Fruit fly (Drosophila melanogaster) whole organism, embryonic: ENCODE results near the gene put.

Experiments used
- Abd-B ChIP-seq: fragments of 200-800 bp; sonication (Bioruptor generic); optimal IDR thresholded peaks from 2 replicates; lab custom pipeline; 2018; ENCODE audit warnings: missing biosample characterization, mild to moderate bottlenecking, missing genetic modification characterization, moderate library complexity
- Asciz ChIP-seq: fragments of 200-800 bp; sonication (Bioruptor generic); optimal IDR thresholded peaks from 2 replicates; lab custom pipeline; 2017; ENCODE audit warnings: missing biosample characterization, mild to moderate bottlenecking, missing genetic modification characterization, missing genetic modification reagents
- BEAF-32 ChIP-seq: fragments of 200-800 bp; sonication (Bioruptor generic); optimal IDR thresholded peaks from 3 replicates; lab custom pipeline; 2017; ENCODE audit warnings: missing biosample characterization, missing genetic modification characterization, mild to moderate bottlenecking, moderate library complexity, missing genetic modification reagents
- BtbVII ChIP-seq: fragments of 200-800 bp; sonication (Bioruptor generic); optimal IDR thresholded peaks from 3 replicates; lab custom pipeline; 2017; ENCODE audit warnings: missing biosample characterization, mild to moderate bottlenecking, missing genetic modification characterization
- CG10431 ChIP-seq: fragments of 200-800 bp; sonication (Bioruptor generic); optimal IDR thresholded peaks from 3 replicates; lab custom pipeline; 2018; ENCODE audit warnings: missing biosample characterization, mild to moderate bottlenecking, missing genetic modification characterization
- CG10462 ChIP-seq: fragments of 200-800 bp; sonication (Bioruptor generic); optimal IDR thresholded peaks from 2 replicates; lab custom pipeline; 2016; ENCODE audit warnings: missing biosample characterization, missing genetic modification characterization
- CG11247 ChIP-seq: fragments of 200-800 bp; sonication (Bioruptor generic); IDR thresholded peaks from 2 replicates; pipeline ENCODE4 v1.3.6; 2022; ENCODE audit warnings: missing biosample characterization, missing genetic modification characterization
- CG11696 ChIP-seq: fragments of 200-800 bp; sonication (Bioruptor generic); IDR thresholded peaks from 2 replicates; pipeline ENCODE4 v1.3.6; 2022; ENCODE audit warnings: missing biosample characterization, missing genetic modification characterization
- CG12219 ChIP-seq: fragments of 200-800 bp; sonication (Bioruptor generic); optimal IDR thresholded peaks from 3 replicates; lab custom pipeline; 2018; ENCODE audit warnings: missing biosample characterization, mild to moderate bottlenecking, missing genetic modification characterization
- CG14014 ChIP-seq: fragments of 200-800 bp; sonication (Bioruptor generic); IDR thresholded peaks from 2 replicates; pipeline ENCODE4 v1.3.6; 2022; ENCODE audit warnings: missing biosample characterization, missing genetic modification characterization
- CG14050 ChIP-seq: fragments of 200-800 bp; sonication (Bioruptor generic); IDR thresholded peaks from 3 replicates; pipeline ENCODE4 v1.3.6; 2022; ENCODE audit warnings: missing biosample characterization, missing genetic modification characterization
- CG14860 ChIP-seq: fragments of 200-800 bp; sonication (Bioruptor generic); IDR thresholded peaks from 3 replicates; pipeline ENCODE4 v1.3.6; 2022; ENCODE audit warnings: missing biosample characterization, missing genetic modification characterization; ENCODE audit not compliant: partially characterized antibody
- CG15514 ChIP-seq: fragments of 200-800 bp; sonication (Bioruptor generic); optimal IDR thresholded peaks from 3 replicates; lab custom pipeline; 2017; ENCODE audit warnings: missing biosample characterization, missing genetic modification characterization, mild to moderate bottlenecking, moderate library complexity, missing genetic modification reagents
- CG1603 ChIP-seq: fragments of 200-800 bp; sonication (Bioruptor generic); optimal IDR thresholded peaks from 2 replicates; lab custom pipeline; 2019; ENCODE audit warnings: missing biosample characterization, mild to moderate bottlenecking, missing genetic modification characterization, moderate library complexity
- CG17328 ChIP-seq: fragments of 200-800 bp; sonication (Bioruptor generic); IDR thresholded peaks from 2 replicates; pipeline ENCODE4 v1.3.6; 2022; ENCODE audit warnings: missing biosample characterization, missing genetic modification characterization
- CG17829 ChIP-seq: fragments of 200-800 bp; optimal IDR thresholded peaks from 2 replicates; lab custom pipeline; 2019; ENCODE audit warnings: missing biosample characterization, mild to moderate bottlenecking, missing genetic modification characterization, moderate library complexity
- CG30403 ChIP-seq: fragments of 200-800 bp; sonication (Bioruptor generic); optimal IDR thresholded peaks from 3 replicates; lab custom pipeline; 2016; ENCODE audit warnings: missing biosample characterization, missing genetic modification characterization
- CG3407 ChIP-seq: fragments of 200-800 bp; sonication (Bioruptor generic); optimal IDR thresholded peaks from 2 replicates; lab custom pipeline; 2018; ENCODE audit warnings: missing biosample characterization, mild to moderate bottlenecking, missing genetic modification characterization
- CG4282 ChIP-seq: fragments of 200-800 bp; sonication (Bioruptor generic); optimal IDR thresholded peaks from 2 replicates; lab custom pipeline; 2016; ENCODE audit warnings: missing biosample characterization, missing genetic modification characterization
- CG4424 ChIP-seq: fragments of 200-800 bp; sonication (Bioruptor generic); optimal IDR thresholded peaks from 3 replicates; lab custom pipeline; 2016; ENCODE audit warnings: missing biosample characterization, missing genetic modification characterization
- CG4730 ChIP-seq: fragments of 200-800 bp; sonication (Bioruptor generic); IDR thresholded peaks from 2 replicates; pipeline ENCODE4 v1.3.6; 2022; ENCODE audit warnings: missing biosample characterization, missing genetic modification characterization
- CG9215 ChIP-seq: fragments of 200-800 bp; sonication (Bioruptor generic); IDR thresholded peaks from 2 replicates; pipeline ENCODE4 v1.3.6; 2022; ENCODE audit warnings: missing biosample characterization, missing genetic modification characterization
- Dbx ChIP-seq: fragments of 200-800 bp; sonication (Bioruptor generic); IDR thresholded peaks from 3 replicates; pipeline ENCODE4 v1.3.6; 2022; ENCODE audit warnings: missing biosample characterization, missing genetic modification characterization
- Deaf1 ChIP-seq: fragments of 200-800 bp; optimal IDR thresholded peaks from 3 replicates; lab custom pipeline; 2019; ENCODE audit warnings: missing biosample characterization, mild to moderate bottlenecking, missing genetic modification characterization, moderate library complexity
- Oli ChIP-seq: fragments of 200-800 bp; sonication (Bioruptor generic); optimal IDR thresholded peaks from 2 replicates; lab custom pipeline; 2018; ENCODE audit warnings: missing biosample characterization, mild to moderate bottlenecking, missing genetic modification characterization, moderate library complexity
- Pdp1 ChIP-seq, 2 experiments: fragments of 200-800 bp; sonication (Bioruptor generic); optimal IDR thresholded peaks; 3 replicates each; lab custom pipeline; 2016; ENCODE audit warnings: missing biosample characterization in 2 of 2, missing genetic modification characterization in 2 of 2, mild to moderate bottlenecking in 1 of 2, moderate library complexity in 1 of 2
- Sry-β ChIP-seq: fragments of 200-800 bp; sonication (Bioruptor generic); optimal IDR thresholded peaks from 2 replicates; lab custom pipeline; 2018; ENCODE audit warnings: missing biosample characterization, mild to moderate bottlenecking, missing genetic modification characterization, moderate library complexity
- Sry-δ ChIP-seq: fragments of 200-800 bp; sonication (Bioruptor generic); optimal IDR thresholded peaks from 2 replicates; lab custom pipeline; 2016; ENCODE audit warnings: missing biosample characterization, missing genetic modification characterization
- Xbp1 ChIP-seq: fragments of 200-800 bp; sonication (Bioruptor generic); optimal IDR thresholded peaks from 3 replicates; lab custom pipeline; 2016; ENCODE audit warnings: missing biosample characterization, mild to moderate bottlenecking, missing genetic modification characterization
- YL-1 ChIP-seq: fragments of 200-800 bp; sonication (Bioruptor generic); optimal IDR thresholded peaks from 3 replicates; lab custom pipeline; 2017; ENCODE audit warnings: missing biosample characterization, mild to moderate bottlenecking, missing genetic modification characterization
- ab ChIP-seq: fragments of 200-800 bp; sonication (Bioruptor generic); optimal IDR thresholded peaks from 2 replicates; lab custom pipeline; 2016; ENCODE audit warnings: missing biosample characterization, missing genetic modification characterization
- al ChIP-seq: fragments of 200-800 bp; sonication (Bioruptor generic); IDR thresholded peaks from 2 replicates; pipeline ENCODE4 v1.3.6; 2022; ENCODE audit warnings: missing biosample characterization, missing genetic modification characterization
- amos ChIP-seq: fragments of 200-800 bp; sonication (Bioruptor generic); IDR thresholded peaks from 2 replicates; pipeline ENCODE4 v1.3.6; 2022; ENCODE audit warnings: missing biosample characterization, missing genetic modification characterization; ENCODE audit not compliant: partially characterized antibody
- ara ChIP-seq: fragments of 200-800 bp; sonication (Bioruptor generic); IDR thresholded peaks from 2 replicates; pipeline ENCODE4 v1.3.6; 2022; ENCODE audit warnings: missing biosample characterization, missing genetic modification characterization
- br ChIP-seq: fragments of >200 bp; optimal IDR thresholded peaks from 2 replicates; lab custom pipeline; 2017
- crc ChIP-seq: fragments of 200-800 bp; sonication (Bioruptor generic); optimal IDR thresholded peaks from 2 replicates; lab custom pipeline; 2016; ENCODE audit warnings: missing biosample characterization, missing genetic modification characterization
- dan ChIP-seq: fragments of 200-800 bp; sonication (Bioruptor generic); IDR thresholded peaks from 2 replicates; pipeline ENCODE4 v1.3.6; 2022; ENCODE audit warnings: missing biosample characterization, missing genetic modification characterization
- gcm ChIP-seq: fragments of 200-800 bp; sonication (Bioruptor generic); optimal IDR thresholded peaks from 2 replicates; lab custom pipeline; 2019; ENCODE audit warnings: missing biosample characterization, mild to moderate bottlenecking, missing genetic modification characterization, moderate library complexity
- hb ChIP-seq: fragments of 200-800 bp; sonication (Bioruptor generic); IDR thresholded peaks from 3 replicates; pipeline ENCODE4 v1.3.6; 2022; ENCODE audit warnings: missing biosample characterization, missing genetic modification characterization; ENCODE audit not compliant: partially characterized antibody
- hkb ChIP-seq, 2 experiments: fragments of 200-800 bp in 1 of 2; fragments of >200 bp in 1 of 2; sonication (Bioruptor generic) in 1 of 2; IDR thresholded peaks in 1 of 2; optimal IDR thresholded peaks in 1 of 2; 2 replicates each; pipeline versions ENCODE4 v1.3.6 to Lab custom; 2017 to 2022; ENCODE audit warnings: missing biosample characterization in 1 of 2, missing genetic modification characterization in 1 of 2
- lilli ChIP-seq: fragments of 200-800 bp; sonication (Bioruptor generic); optimal IDR thresholded peaks from 3 replicates; lab custom pipeline; 2016; ENCODE audit warnings: missing biosample characterization, missing genetic modification characterization
- nau ChIP-seq: fragments of 200-800 bp; sonication (Bioruptor generic); optimal IDR thresholded peaks from 3 replicates; lab custom pipeline; 2017; ENCODE audit warnings: missing biosample characterization, mild to moderate bottlenecking, missing genetic modification characterization, missing genetic modification reagents
- ranshi ChIP-seq: fragments of 200-800 bp; sonication (Bioruptor generic); IDR thresholded peaks from 2 replicates; pipeline ENCODE4 v1.3.6; 2022; ENCODE audit warnings: missing biosample characterization, missing genetic modification characterization
- row ChIP-seq: fragments of 200-800 bp; sonication (Bioruptor generic); IDR thresholded peaks from 3 replicates; pipeline ENCODE4 v1.3.6; 2022; ENCODE audit warnings: missing biosample characterization, missing genetic modification characterization
- sd ChIP-seq: fragments of 200-800 bp; sonication (Bioruptor generic); optimal IDR thresholded peaks from 3 replicates; lab custom pipeline; 2018; ENCODE audit warnings: missing biosample characterization, mild to moderate bottlenecking, missing genetic modification characterization, moderate library complexity
- slbo ChIP-seq: fragments of 200-800 bp; sonication (Bioruptor generic); IDR thresholded peaks from 2 replicates; pipeline ENCODE4 v1.3.6; 2022; ENCODE audit warnings: missing biosample characterization, missing genetic modification characterization
- vfl ChIP-seq: fragments of 200-800 bp; sonication (Bioruptor generic); optimal IDR thresholded peaks from 2 replicates; lab custom pipeline; 2016; ENCODE audit warnings: missing biosample characterization, missing genetic modification characterization
- wor ChIP-seq: fragments of 200-800 bp; sonication (Bioruptor generic); IDR thresholded peaks from 2 replicates; pipeline ENCODE4 v1.3.6; 2022; ENCODE audit warnings: missing biosample characterization, missing genetic modification characterization
- z ChIP-seq: fragments of 200-800 bp; sonication (Bioruptor generic); IDR thresholded peaks from 3 replicates; pipeline ENCODE4 v1.3.6; 2022; ENCODE audit warnings: missing biosample characterization, missing genetic modification characterization

put gene

dm6 chr3R:14625215-14626156, at the start of gene put, which contains the start of gene His4r (continued):
- TF ChIP-seq hb (GFP tag; lab: Robert Waterston, UW) = no peak
- no peak for TF ChIP-seq BtbVII (GFP tag; lab: Kevin White, UChicago)
- no peak for TF ChIP-seq CG4282
- TF ChIP-seq sd (tag; lab: Kevin White, UChicago) = no peak
- no peak for TF ChIP-seq z (GFP tag; lab: Robert Waterston, UW)
- TF ChIP-seq ranshi (GFP tag; lab: Robert Waterston, UW) = no peak
- TF ChIP-seq gcm = no peak
- TF ChIP-seq crc (GFP tag; lab: Kevin White, UChicago) = no peak
- TF ChIP-seq row (GFP tag; lab: Robert Waterston, UW) = peak; percentile 21; the same call in 2 of the 3 replicates
- TF ChIP-seq Asciz = no peak
- no peak for TF ChIP-seq CG17328 (GFP tag; lab: Robert Waterston, UW)
- no peak for TF ChIP-seq CG11247
- peak; percentile 71 for TF ChIP-seq CG10431 (GFP tag; lab: Kevin White, UChicago)
- TF ChIP-seq ab (GFP tag; lab: Kevin White, UChicago) = no peak
- no peak for TF ChIP-seq al (GFP tag; lab: Robert Waterston, UW)
- no peak for TF ChIP-seq Sry-β (GFP tag; lab: Kevin White, UChicago)
- no peak for TF ChIP-seq Abd-B (GFP tag; lab: Kevin White, UChicago)
- TF ChIP-seq Dbx = 0 out of 3 replicates have a peak, but pooled peaks have one; percentile 6
- peak in 1 of 2 experiments; percentile 26 for TF ChIP-seq Pdp1 (GFP tag; optimal IDR thresholded peaks at IDR 0.05; lab: Kevin White, UChicago)
- peak; percentile 92 for TF ChIP-seq YL-1 (GFP tag; lab: Kevin White, UChicago)
- TF ChIP-seq Sry-δ = peak; percentile 95
- TF ChIP-seq CG17829 (tag; lab: Kevin White, UChicago) = peak; percentile 67
- TF ChIP-seq Xbp1 (GFP tag; lab: Kevin White, UChicago) = peak; percentile 21
- no peak for TF ChIP-seq ara
- peak; percentile 64 for TF ChIP-seq CG15514 (GFP tag; lab: Kevin White, UChicago)
- peak; percentile 11 for TF ChIP-seq CG4424 (GFP tag; lab: Kevin White, UChicago)
- TF ChIP-seq wor (GFP tag; lab: Robert Waterston, UW) = no peak
- no peak for TF ChIP-seq vfl (GFP tag; lab: Kevin White, UChicago)
- peak; percentile 51 for TF ChIP-seq Deaf1 (tag; lab: Kevin White, UChicago)
- no peak for TF ChIP-seq CG9215
- TF ChIP-seq br (lab: Kevin White, UChicago) = no peak
- no peak for TF ChIP-seq CG3407 (GFP tag; lab: Kevin White, UChicago)
- TF ChIP-seq dan (GFP tag; lab: Robert Waterston, UW) = no peak
- no peak for TF ChIP-seq CG14050 (GFP tag; lab: Robert Waterston, UW)
- peak; percentile 81 for TF ChIP-seq CG1603 (tag; lab: Kevin White, UChicago)
- TF ChIP-seq CG12219 = no peak
- peak; percentile 69 for TF ChIP-seq amos
- no peak for TF ChIP-seq nau
- no peak for TF ChIP-seq CG14014 (GFP tag; lab: Robert Waterston, UW)
- TF ChIP-seq CG10462 = no peak
- TF ChIP-seq BEAF-32 = peak; percentile 69
- TF ChIP-seq CG4730 = no peak
- TF ChIP-seq CG11696 (GFP tag; lab: Robert Waterston, UW) = no peak
- no peak for TF ChIP-seq Oli (tag; lab: Kevin White, UChicago)
- TF ChIP-seq CG14860 = 0 out of 3 replicates have a peak, but pooled peaks have one; percentile 40
- no peak for TF ChIP-seq CG30403
- no peak for TF ChIP-seq hkb (optimal IDR thresholded peaks at IDR 0.05; lab: Kevin White, UChicago)
- no peak for TF ChIP-seq hkb (GFP tag; IDR thresholded peaks at IDR 0.05; lab: Robert Waterston, UW)
- TF ChIP-seq lilli (GFP tag; lab: Kevin White, UChicago) = no peak
- TF ChIP-seq slbo (GFP tag; lab: Robert Waterston, UW) = peak; percentile 35; the same call in 1 of the 2 replicates
